Fruit fly (Drosophila melanogaster) whole organism, embryonic: ENCODE data around the gene NaPi-III.

Source experiments
- Awh ChIP-seq: fragments of 200-800 bp; sonication (Bioruptor generic); IDR thresholded peaks from 2 replicates; pipeline ENCODE4, ENCODE4 v1.3.6; 2022; ENCODE audit warnings: missing biosample characterization, missing genetic modification characterization
- B-H2 ChIP-seq: fragments of 200-800 bp; sonication (Bioruptor generic); optimal IDR thresholded peaks from 2 replicates; lab custom pipeline; 2018; ENCODE audit warnings: missing biosample characterization, mild to moderate bottlenecking, missing genetic modification characterization
- BtbVII ChIP-seq: fragments of 200-800 bp; sonication (Bioruptor generic); optimal IDR thresholded peaks from 3 replicates; lab custom pipeline; 2017; ENCODE audit warnings: missing biosample characterization, mild to moderate bottlenecking, missing genetic modification characterization
- CG1024 ChIP-seq: fragments of 200-800 bp; sonication (Bioruptor generic); IDR thresholded peaks from 2 replicates; pipeline ENCODE4 v1.3.6; 2022; ENCODE audit warnings: missing biosample characterization, missing genetic modification characterization
- CG11723 ChIP-seq: fragments of 200-800 bp; sonication (Bioruptor generic); optimal IDR thresholded peaks from 2 replicates; lab custom pipeline; 2017; ENCODE audit warnings: missing biosample characterization, mild to moderate bottlenecking, missing genetic modification characterization
- CG14710 ChIP-seq: fragments of 200-800 bp; sonication (Bioruptor generic); optimal IDR thresholded peaks from 3 replicates; lab custom pipeline; 2019; ENCODE audit warnings: missing biosample characterization, mild to moderate bottlenecking, missing genetic modification characterization, moderate library complexity
- CG15479 ChIP-seq: fragments of 200-800 bp; sonication (Bioruptor generic); optimal IDR thresholded peaks from 3 replicates; lab custom pipeline; 2019; ENCODE audit warnings: missing biosample characterization, mild to moderate bottlenecking, missing genetic modification characterization, moderate library complexity
- CG17361 ChIP-seq: fragments of 200-800 bp; sonication (Bioruptor generic); IDR thresholded peaks from 3 replicates; pipeline ENCODE4 v1.3.6; 2022; ENCODE audit warnings: missing biosample characterization, missing genetic modification characterization
- CG3726 ChIP-seq: fragments of 200-800 bp; sonication (Bioruptor generic); IDR thresholded peaks from 3 replicates; pipeline ENCODE4, ENCODE4 v1.3.6; 2022; ENCODE audit warnings: missing biosample characterization, missing genetic modification characterization
- CG3847 ChIP-seq: fragments of 200-800 bp; sonication (Bioruptor generic); IDR thresholded peaks from 2 replicates; pipeline ENCODE4 v1.3.6; 2022; ENCODE audit warnings: missing biosample characterization, missing genetic modification characterization
- CG7745 ChIP-seq: fragments of 200-800 bp; sonication (Bioruptor generic); optimal IDR thresholded peaks from 2 replicates; lab custom pipeline; 2018; ENCODE audit warnings: missing biosample characterization, mild to moderate bottlenecking, missing genetic modification characterization, moderate library complexity
- CG7987 ChIP-seq: fragments of 200-800 bp; sonication (Bioruptor generic); optimal IDR thresholded peaks from 2 replicates; lab custom pipeline; 2018; ENCODE audit warnings: missing biosample characterization, mild to moderate bottlenecking, missing genetic modification characterization, moderate library complexity
- CG8281 ChIP-seq: fragments of 200-800 bp; sonication (Bioruptor generic); optimal IDR thresholded peaks from 2 replicates; lab custom pipeline; 2018; ENCODE audit warnings: missing biosample characterization, mild to moderate bottlenecking, missing genetic modification characterization, moderate library complexity
- CG8388 ChIP-seq: fragments of 200-800 bp; sonication (Bioruptor generic); optimal IDR thresholded peaks from 2 replicates; lab custom pipeline; 2019; ENCODE audit warnings: missing biosample characterization, mild to moderate bottlenecking, missing genetic modification characterization, moderate library complexity
- Dek ChIP-seq: fragments of 200-800 bp; sonication (Bioruptor generic); optimal IDR thresholded peaks from 3 replicates; lab custom pipeline; 2019; ENCODE audit warnings: missing biosample characterization, mild to moderate bottlenecking, missing genetic modification characterization, moderate library complexity
- Doc2 ChIP-seq: fragments of 200-800 bp; sonication (Bioruptor generic); IDR thresholded peaks from 2 replicates; pipeline ENCODE4 v1.3.6; 2022; ENCODE audit warnings: missing biosample characterization, missing genetic modification characterization
- E2f2 ChIP-seq: fragments of 200-800 bp; sonication (Bioruptor generic); IDR thresholded peaks from 2 replicates; pipeline ENCODE4 v1.3.6; 2022; ENCODE audit warnings: missing biosample characterization, missing genetic modification characterization
- Fer1 ChIP-seq: fragments of 200-800 bp; sonication (Bioruptor generic); optimal IDR thresholded peaks from 2 replicates; lab custom pipeline; 2017; ENCODE audit warnings: missing biosample characterization, mild to moderate bottlenecking, missing genetic modification characterization
- Fer3 ChIP-seq: fragments of 200-800 bp; sonication (Bioruptor generic); optimal IDR thresholded peaks from 2 replicates; lab custom pipeline; 2018; ENCODE audit warnings: missing biosample characterization, mild to moderate bottlenecking, missing genetic modification characterization, moderate library complexity
- Hmr ChIP-seq: fragments of 200-800 bp; sonication (Bioruptor generic); optimal IDR thresholded peaks from 3 replicates; lab custom pipeline; 2017; ENCODE audit warnings: mild to moderate bottlenecking, missing biosample characterization, missing genetic modification reagents, missing genetic modification characterization
- Meics ChIP-seq: fragments of 200-800 bp; sonication (Bioruptor generic); optimal IDR thresholded peaks from 2 replicates; lab custom pipeline; 2017; ENCODE audit warnings: missing biosample characterization, mild to moderate bottlenecking, missing genetic modification characterization
- Tbp ChIP-seq: fragments of >200 bp; optimal IDR thresholded peaks from 2 replicates; lab custom pipeline; 2018; ENCODE audit warnings: missing biosample characterization, missing genetic modification characterization
- ab ChIP-seq: fragments of 200-800 bp; sonication (Bioruptor generic); optimal IDR thresholded peaks from 2 replicates; lab custom pipeline; 2016; ENCODE audit warnings: missing biosample characterization, missing genetic modification characterization
- abd-A ChIP-seq: fragments of 200-800 bp; sonication (Bioruptor generic); optimal IDR thresholded peaks from 3 replicates; lab custom pipeline; 2019; ENCODE audit warnings: missing biosample characterization, mild to moderate bottlenecking, missing genetic modification characterization, moderate library complexity
- az2 ChIP-seq: fragments of 200-800 bp; sonication (Bioruptor generic); optimal IDR thresholded peaks from 3 replicates; lab custom pipeline; 2016; ENCODE audit warnings: missing biosample characterization, missing genetic modification characterization
- bab2 ChIP-seq: fragments of 200-800 bp; sonication (Bioruptor generic); optimal IDR thresholded peaks from 2 replicates; lab custom pipeline; 2016; ENCODE audit warnings: missing biosample characterization, missing genetic modification characterization
- cg ChIP-seq: fragments of 200-800 bp; sonication (Bioruptor generic); optimal IDR thresholded peaks from 3 replicates; lab custom pipeline; 2019; ENCODE audit warnings: missing biosample characterization, mild to moderate bottlenecking, missing genetic modification characterization, moderate library complexity
- dysf ChIP-seq: fragments of 200-800 bp; sonication (Bioruptor generic); IDR thresholded peaks from 3 replicates; pipeline ENCODE4 v1.3.6; 2022; ENCODE audit warnings: missing biosample characterization, missing genetic modification characterization
- emc ChIP-seq: fragments of 200-800 bp; sonication (Bioruptor generic); optimal IDR thresholded peaks from 2 replicates; lab custom pipeline; 2016; ENCODE audit warnings: missing biosample characterization, missing genetic modification characterization
- gcm2 ChIP-seq: fragments of 200-800 bp; sonication (Bioruptor generic); optimal IDR thresholded peaks from 2 replicates; lab custom pipeline; 2016; ENCODE audit warnings: missing biosample characterization, missing genetic modification characterization
- grau ChIP-seq: fragments of 200-800 bp; optimal IDR thresholded peaks from 3 replicates; lab custom pipeline; 2019; ENCODE audit warnings: missing biosample characterization, mild to moderate bottlenecking, missing genetic modification characterization, moderate library complexity
- mam ChIP-seq: fragments of 200-800 bp; sonication (Bioruptor generic); optimal IDR thresholded peaks from 3 replicates; lab custom pipeline; 2016; ENCODE audit warnings: missing biosample characterization, missing genetic modification characterization
- pan ChIP-seq, 4 experiments: fragments of >200 bp in 3 of 4; fragments of 200-800 bp in 1 of 4; sonication (Bioruptor generic) in 1 of 4; optimal IDR thresholded peaks in 3 of 4; IDR thresholded peaks in 1 of 4; 2 replicates each; pipeline versions ENCODE4 v1.3.6 to Lab custom; 2017 to 2022; ENCODE audit warnings: missing biosample characterization in 2 of 4, missing genetic modification characterization in 2 of 4, mixed read lengths in 1 of 4
- phol ChIP-seq: fragments of 200-800 bp; sonication (Bioruptor generic); optimal IDR thresholded peaks from 3 replicates; lab custom pipeline; 2018; ENCODE audit warnings: missing biosample characterization, mild to moderate bottlenecking, missing genetic modification characterization, moderate library complexity
- scrt ChIP-seq: fragments of 200-800 bp; sonication (Bioruptor generic); optimal IDR thresholded peaks from 2 replicates; lab custom pipeline; 2018; ENCODE audit warnings: missing biosample characterization, mild to moderate bottlenecking, missing genetic modification characterization, moderate library complexity
- trem ChIP-seq: fragments of 200-800 bp; optimal IDR thresholded peaks from 3 replicates; lab custom pipeline; 2019; ENCODE audit warnings: missing biosample characterization, mild to moderate bottlenecking, missing genetic modification characterization, moderate library complexity
- zf30C ChIP-seq: fragments of 200-800 bp; sonication (Bioruptor generic); optimal IDR thresholded peaks from 3 replicates; lab custom pipeline; 2018; ENCODE audit warnings: missing biosample characterization, mild to moderate bottlenecking, missing genetic modification characterization

Gene NaPi-III

DNA sequence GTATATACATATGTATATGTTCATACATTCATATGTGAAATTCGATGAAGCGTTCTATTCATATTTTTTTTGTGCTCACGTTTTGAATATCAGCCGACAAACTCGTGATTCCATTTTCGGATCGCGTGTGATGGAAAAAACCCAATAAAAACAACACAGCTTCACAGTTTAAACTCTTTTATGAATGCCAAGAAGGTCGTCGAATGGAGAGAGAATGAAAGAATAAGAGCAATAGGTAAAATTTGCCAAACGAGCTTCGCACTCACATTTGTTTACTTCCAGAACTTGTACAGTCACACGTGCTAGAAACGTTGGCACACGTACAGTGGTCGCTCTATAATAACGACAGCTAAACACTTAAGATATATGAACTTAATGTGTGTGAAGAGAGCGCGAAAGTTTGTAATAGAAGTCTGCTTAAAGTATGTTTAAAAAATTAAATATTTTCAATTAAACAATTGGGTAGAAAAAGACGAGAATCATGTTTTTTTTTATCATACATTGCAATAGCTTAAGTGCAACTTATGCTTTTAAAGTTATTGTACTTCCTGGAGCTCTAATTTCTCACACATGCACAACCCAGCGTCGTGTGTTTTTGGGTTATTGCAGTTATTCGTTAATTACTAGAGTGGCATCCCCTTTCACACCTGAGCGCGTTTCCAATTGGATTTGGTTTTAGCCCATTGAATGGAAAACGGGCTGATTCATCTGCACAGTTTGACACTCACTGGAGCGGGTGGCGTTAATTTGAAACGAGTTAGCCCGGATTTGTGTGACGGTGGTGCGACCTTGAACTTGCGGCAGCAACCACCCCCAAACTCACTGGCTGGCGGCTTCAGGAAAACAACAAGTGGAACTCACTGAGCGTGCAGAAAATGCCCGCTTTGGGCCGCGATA lies 2.7 kb downstream of the NaPi-III start (continued):
- TF ChIP-seq mam (GFP tag; lab: Kevin White, UChicago) (peak; percentile 16), bab2 (GFP tag; lab: Kevin White, UChicago) (no peak), Tbp (GFP tag; lab: Kevin White, UChicago) (no peak), pan (optimal IDR thresholded peaks at IDR 0.05; lab: Kevin White, UChicago) (no peak), pan (GFP tag; optimal IDR thresholded peaks at IDR 0.05 in 1 of 2, IDR thresholded peaks at IDR 0.05 in 1 of 2) (no peak), CG8388 (GFP tag; lab: Kevin White, UChicago) (no peak), Dek (tag; lab: Kevin White, UChicago) (no peak), gcm2 (no peak), CG14710 (tag; lab: Kevin White, UChicago) (no peak), Fer3 (tag; lab: Kevin White, UChicago) (peak; percentile 14), trem (peak; percentile 55), cg (GFP tag; lab: Kevin White, UChicago) (no peak), grau (tag; lab: Kevin White, UChicago) (peak; percentile 81), CG17361 (GFP tag; lab: Robert Waterston, UW) (peak; percentile 22; the same call in 1 of the 3 replicates), Meics (GFP tag; lab: Kevin White, UChicago) (peak; percentile 26), phol (peak; percentile 19), Awh (GFP tag; lab: Robert Waterston, UW) (no peak), Fer1 (GFP tag; lab: Kevin White, UChicago) (peak; percentile 6), zf30C (GFP tag; lab: Kevin White, UChicago) (no peak), BtbVII (GFP tag; lab: Kevin White, UChicago) (no peak), CG3726 (GFP tag; lab: Robert Waterston, UW) (no peak), CG11723 (GFP tag; lab: Kevin White, UChicago) (no peak), abd-A (tag; lab: Kevin White, UChicago) (no peak), CG15479 (GFP tag; lab: Kevin White, UChicago) (no peak), dysf (GFP tag; lab: Robert Waterston, UW) (0 out of 3 replicates have a peak, but pooled peaks have one; percentile 29), scrt (GFP tag; lab: Kevin White, UChicago) (peak; percentile 40)
- TF ChIP-seq, all 482 proteins: peak for 41

DNA sequence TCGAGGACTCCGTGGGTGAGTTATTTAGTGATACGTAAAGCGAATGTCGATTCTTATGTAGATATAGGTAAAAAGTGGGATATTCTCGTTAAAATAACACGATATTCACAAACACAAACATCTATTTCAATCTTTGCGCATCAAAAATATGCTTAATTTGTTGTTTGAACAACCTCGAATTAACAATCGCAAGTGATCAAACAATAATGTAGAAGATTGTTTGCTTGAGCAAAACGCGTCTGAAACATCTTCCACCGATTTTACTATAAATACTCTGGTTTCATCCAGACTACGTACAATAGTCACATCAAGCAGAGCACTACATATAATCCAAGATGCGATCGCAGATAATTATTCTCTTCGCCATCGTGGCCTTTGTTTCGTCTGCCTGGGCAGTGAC lies 7.4 kb downstream of the NaPi-III start, which contains the start of gene nol:
Gene nol, plus strand, starts transcription at position 301 of the 400 bp plus-strand sequence.
- TF ChIP-seq ab (GFP tag; lab: Kevin White, UChicago) = no peak
- no peak for TF ChIP-seq CG1024 (GFP tag; lab: Robert Waterston, UW)
- no peak for TF ChIP-seq emc (GFP tag; lab: Kevin White, UChicago)
- no peak for TF ChIP-seq B-H2 (GFP tag; lab: Kevin White, UChicago)
- TF ChIP-seq az2 (GFP tag; lab: Kevin White, UChicago) = no peak
- no peak for TF ChIP-seq E2f2 (GFP tag; lab: Robert Waterston, UW)
- TF ChIP-seq CG3847 (GFP tag; lab: Robert Waterston, UW) = no peak
- no peak for TF ChIP-seq CG7745
- TF ChIP-seq CG7987 = no peak
- TF ChIP-seq Hmr = no peak
- no peak for TF ChIP-seq CG8281 (tag; lab: Kevin White, UChicago)
- no peak for TF ChIP-seq Doc2
